Fruit fly (Drosophila melanogaster) whole organism, embryonic: ENCODE results near the gene CG6878.

Experiments
- ATbp ChIP-seq: fragments of 200-800 bp; sonication (Bioruptor generic); optimal IDR thresholded peaks from 2 replicates; lab custom pipeline; 2017; ENCODE audit warnings: missing biosample characterization, mild to moderate bottlenecking, missing genetic modification characterization, missing genetic modification reagents
- Aef1 ChIP-seq: fragments of 200-800 bp; sonication (Bioruptor generic); IDR thresholded peaks from 3 replicates; pipeline ENCODE4 v1.3.6; 2022; ENCODE audit warnings: missing biosample characterization, missing genetic modification characterization
- Bgb ChIP-seq: fragments of 200-800 bp; sonication (Bioruptor generic); IDR thresholded peaks from 2 replicates; pipeline ENCODE4 v1.3.6; 2022; ENCODE audit warnings: missing biosample characterization, missing genetic modification characterization; ENCODE audit not compliant: partially characterized antibody
- CG11247 ChIP-seq: fragments of 200-800 bp; sonication (Bioruptor generic); IDR thresholded peaks from 2 replicates; pipeline ENCODE4 v1.3.6; 2022; ENCODE audit warnings: missing biosample characterization, missing genetic modification characterization
- CG16813 ChIP-seq: fragments of 200-800 bp; sonication (Bioruptor generic); IDR thresholded peaks from 3 replicates; pipeline ENCODE4 v1.3.6; 2022; ENCODE audit warnings: missing biosample characterization, missing genetic modification characterization; ENCODE audit not compliant: partially characterized antibody
- CG17328 ChIP-seq: fragments of 200-800 bp; sonication (Bioruptor generic); IDR thresholded peaks from 2 replicates; pipeline ENCODE4 v1.3.6; 2022; ENCODE audit warnings: missing biosample characterization, missing genetic modification characterization
- CG17802 ChIP-seq: fragments of 200-800 bp; sonication (Bioruptor generic); optimal IDR thresholded peaks from 2 replicates; lab custom pipeline; 2018; ENCODE audit warnings: missing biosample characterization, mild to moderate bottlenecking, missing genetic modification characterization, moderate library complexity
- CG18262 ChIP-seq: fragments of 200-800 bp; optimal IDR thresholded peaks from 3 replicates; lab custom pipeline; 2019; ENCODE audit warnings: missing biosample characterization, mild to moderate bottlenecking, missing genetic modification characterization, moderate library complexity
- CG18476 ChIP-seq: fragments of 200-800 bp; sonication (Bioruptor generic); optimal IDR thresholded peaks from 2 replicates; lab custom pipeline; 2016; ENCODE audit warnings: missing biosample characterization, mild to moderate bottlenecking, missing genetic modification characterization
- CG2199 ChIP-seq: fragments of 200-800 bp; sonication (Bioruptor generic); IDR thresholded peaks from 3 replicates; pipeline ENCODE4 v1.3.6; 2022; ENCODE audit warnings: missing biosample characterization, missing genetic modification characterization
- CG30403 ChIP-seq: fragments of 200-800 bp; sonication (Bioruptor generic); optimal IDR thresholded peaks from 3 replicates; lab custom pipeline; 2016; ENCODE audit warnings: missing biosample characterization, missing genetic modification characterization
- CG4282 ChIP-seq: fragments of 200-800 bp; sonication (Bioruptor generic); optimal IDR thresholded peaks from 2 replicates; lab custom pipeline; 2016; ENCODE audit warnings: missing biosample characterization, missing genetic modification characterization
- CG4424 ChIP-seq: fragments of 200-800 bp; sonication (Bioruptor generic); optimal IDR thresholded peaks from 3 replicates; lab custom pipeline; 2016; ENCODE audit warnings: missing biosample characterization, missing genetic modification characterization
- CG4707 ChIP-seq: fragments of 200-800 bp; sonication (Bioruptor generic); optimal IDR thresholded peaks from 2 replicates; lab custom pipeline; 2018; ENCODE audit warnings: missing biosample characterization, mild to moderate bottlenecking, missing genetic modification characterization, moderate library complexity
- CG6272 ChIP-seq: fragments of 200-800 bp; sonication (Bioruptor generic); IDR thresholded peaks from 2 replicates; pipeline ENCODE4 v1.3.6; 2022; ENCODE audit warnings: missing biosample characterization, missing genetic modification characterization
- CG6765 ChIP-seq: fragments of 200-800 bp; sonication (Bioruptor generic); optimal IDR thresholded peaks from 3 replicates; lab custom pipeline; 2017; ENCODE audit warnings: missing biosample characterization, mild to moderate bottlenecking, missing genetic modification characterization
- CG8359 ChIP-seq: fragments of 200-800 bp; sonication (Bioruptor generic); optimal IDR thresholded peaks from 2 replicates; lab custom pipeline; 2017; ENCODE audit warnings: missing biosample characterization, mild to moderate bottlenecking, missing genetic modification characterization, borderline replicate concordance
- CG9876 ChIP-seq: fragments of 200-800 bp; sonication (Bioruptor generic); optimal IDR thresholded peaks from 2 replicates; lab custom pipeline; 2016; ENCODE audit warnings: missing biosample characterization, missing genetic modification characterization
- CHES-1-like ChIP-seq: fragments of 200-800 bp; sonication (Bioruptor generic); optimal IDR thresholded peaks from 2 replicates; lab custom pipeline; 2016; ENCODE audit warnings: missing biosample characterization, missing genetic modification characterization
- Doc3 ChIP-seq: fragments of 200-800 bp; sonication (Bioruptor generic); IDR thresholded peaks from 3 replicates; pipeline ENCODE4 v1.3.6; 2022; ENCODE audit warnings: missing biosample characterization, missing genetic modification characterization; ENCODE audit not compliant: partially characterized antibody
- Dp ChIP-seq: fragments of 200-800 bp; sonication (Bioruptor generic); optimal IDR thresholded peaks from 2 replicates; lab custom pipeline; 2018; ENCODE audit warnings: missing biosample characterization, mild to moderate bottlenecking, missing genetic modification characterization, moderate library complexity
- Eip74EF ChIP-seq, 2 experiments: fragments of 200-800 bp in 1 of 2; fragments of >200 bp in 1 of 2; sonication (Bioruptor generic) in 1 of 2; optimal IDR thresholded peaks; 2 replicates each; lab custom pipeline; 2017 to 2019; ENCODE audit warnings: missing biosample characterization in 2 of 2, missing genetic modification characterization in 2 of 2, mild to moderate bottlenecking in 1 of 2, moderate library complexity in 1 of 2
- Hsf ChIP-seq: fragments of 200-800 bp; sonication (Bioruptor generic); optimal IDR thresholded peaks from 3 replicates; lab custom pipeline; 2016; ENCODE audit warnings: missing biosample characterization, missing genetic modification characterization
- Jarid2 ChIP-seq: fragments of 200-800 bp; sonication (Bioruptor generic); optimal IDR thresholded peaks from 3 replicates; lab custom pipeline; 2017; ENCODE audit warnings: mild to moderate bottlenecking, missing biosample characterization, missing genetic modification reagents, missing genetic modification characterization
- Mad ChIP-seq: fragments of 200-800 bp; sonication (Bioruptor generic); optimal IDR thresholded peaks from 2 replicates; lab custom pipeline; 2016; ENCODE audit warnings: missing biosample characterization, missing genetic modification characterization
- Mrtf ChIP-seq: fragments of 200-800 bp; sonication (Bioruptor generic); IDR thresholded peaks from 3 replicates; pipeline ENCODE4 v1.3.6; 2022; ENCODE audit warnings: missing biosample characterization, missing genetic modification characterization
- Neu2 ChIP-seq: fragments of 200-800 bp; sonication (Bioruptor generic); optimal IDR thresholded peaks from 3 replicates; lab custom pipeline; 2016; ENCODE audit warnings: missing biosample characterization, missing genetic modification characterization, borderline replicate concordance
- Pdp1 ChIP-seq, 2 experiments: fragments of 200-800 bp; sonication (Bioruptor generic); optimal IDR thresholded peaks; 3 replicates each; lab custom pipeline; 2016; ENCODE audit warnings: missing biosample characterization in 2 of 2, missing genetic modification characterization in 2 of 2, mild to moderate bottlenecking in 1 of 2, moderate library complexity in 1 of 2
- Sry-δ ChIP-seq: fragments of 200-800 bp; sonication (Bioruptor generic); optimal IDR thresholded peaks from 2 replicates; lab custom pipeline; 2016; ENCODE audit warnings: missing biosample characterization, missing genetic modification characterization
- ab ChIP-seq: fragments of 200-800 bp; sonication (Bioruptor generic); optimal IDR thresholded peaks from 2 replicates; lab custom pipeline; 2016; ENCODE audit warnings: missing biosample characterization, missing genetic modification characterization
- abd-A ChIP-seq: fragments of 200-800 bp; sonication (Bioruptor generic); optimal IDR thresholded peaks from 3 replicates; lab custom pipeline; 2019; ENCODE audit warnings: missing biosample characterization, mild to moderate bottlenecking, missing genetic modification characterization, moderate library complexity
- al ChIP-seq: fragments of 200-800 bp; sonication (Bioruptor generic); IDR thresholded peaks from 2 replicates; pipeline ENCODE4 v1.3.6; 2022; ENCODE audit warnings: missing biosample characterization, missing genetic modification characterization
- az2 ChIP-seq: fragments of 200-800 bp; sonication (Bioruptor generic); optimal IDR thresholded peaks from 3 replicates; lab custom pipeline; 2016; ENCODE audit warnings: missing biosample characterization, missing genetic modification characterization
- cato ChIP-seq: fragments of 200-800 bp; sonication (Bioruptor generic); optimal IDR thresholded peaks from 2 replicates; lab custom pipeline; 2016; ENCODE audit warnings: missing biosample characterization, missing genetic modification characterization, borderline replicate concordance
- dmrt99B ChIP-seq: fragments of 200-800 bp; sonication (Bioruptor generic); optimal IDR thresholded peaks from 2 replicates; lab custom pipeline; 2018; ENCODE audit warnings: missing biosample characterization, mild to moderate bottlenecking, missing genetic modification characterization, moderate library complexity
- dpn ChIP-seq, 2 experiments: fragments of 200-800 bp; sonication (Bioruptor generic); optimal IDR thresholded peaks; 3 replicates each; lab custom pipeline; 2016; ENCODE audit warnings: missing biosample characterization in 2 of 2, missing genetic modification characterization in 2 of 2
- ems ChIP-seq: fragments of 200-800 bp; sonication (Bioruptor generic); optimal IDR thresholded peaks from 3 replicates; lab custom pipeline; 2016; ENCODE audit warnings: missing biosample characterization, missing genetic modification characterization
- ewg ChIP-seq: fragments of 200-800 bp; sonication (Bioruptor generic); optimal IDR thresholded peaks from 3 replicates; lab custom pipeline; 2017; ENCODE audit warnings: mild to moderate bottlenecking, missing biosample characterization, missing genetic modification reagents, missing genetic modification characterization
- gsb ChIP-seq: fragments of 200-800 bp; sonication (Bioruptor generic); IDR thresholded peaks from 2 replicates; pipeline ENCODE4 v1.3.6; 2022; ENCODE audit warnings: missing biosample characterization, missing genetic modification characterization
- hb ChIP-seq: fragments of 200-800 bp; sonication (Bioruptor generic); IDR thresholded peaks from 3 replicates; pipeline ENCODE4 v1.3.6; 2022; ENCODE audit warnings: missing biosample characterization, missing genetic modification characterization; ENCODE audit not compliant: partially characterized antibody
- lov ChIP-seq, 2 experiments: fragments of 200-800 bp in 1 of 2; fragments of >200 bp in 1 of 2; sonication (Bioruptor generic) in 1 of 2; IDR thresholded peaks in 1 of 2; optimal IDR thresholded peaks in 1 of 2; 2 replicates in 1 of 2; 3 replicates in 1 of 2; pipeline versions ENCODE4 v1.3.6 to Lab custom; 2017 to 2022; ENCODE audit warnings: missing biosample characterization in 1 of 2, missing genetic modification characterization in 1 of 2
- mld ChIP-seq: fragments of 200-800 bp; sonication (Bioruptor generic); IDR thresholded peaks from 3 replicates; pipeline ENCODE4 v1.3.6; 2022; ENCODE audit warnings: missing biosample characterization, missing genetic modification characterization; ENCODE audit not compliant: partially characterized antibody
- nau ChIP-seq: fragments of 200-800 bp; sonication (Bioruptor generic); optimal IDR thresholded peaks from 3 replicates; lab custom pipeline; 2017; ENCODE audit warnings: missing biosample characterization, mild to moderate bottlenecking, missing genetic modification characterization, missing genetic modification reagents
- rib ChIP-seq: fragments of 200-800 bp; sonication (Bioruptor generic); IDR thresholded peaks from 2 replicates; pipeline ENCODE4 v1.3.6; 2022; ENCODE audit warnings: missing biosample characterization, missing genetic modification characterization
- tgo ChIP-seq: fragments of 200-800 bp; sonication (Bioruptor generic); IDR thresholded peaks from 3 replicates; pipeline ENCODE4 v1.3.6; 2022; ENCODE audit warnings: missing biosample characterization, missing genetic modification characterization
- tna ChIP-seq: fragments of 200-800 bp; sonication (Bioruptor generic); IDR thresholded peaks from 2 replicates; pipeline ENCODE4 v1.3.6; 2022; ENCODE audit warnings: missing biosample characterization, missing genetic modification characterization; ENCODE audit not compliant: partially characterized antibody
- trh ChIP-seq: fragments of 200-800 bp; sonication (Bioruptor generic); optimal IDR thresholded peaks from 2 replicates; lab custom pipeline; 2016; ENCODE audit warnings: missing biosample characterization, missing genetic modification characterization
- unpg ChIP-seq: fragments of 200-800 bp; sonication (Bioruptor generic); optimal IDR thresholded peaks from 3 replicates; lab custom pipeline; 2018; ENCODE audit warnings: missing biosample characterization, mild to moderate bottlenecking, missing genetic modification characterization, moderate library complexity
- wdn ChIP-seq: fragments of 200-800 bp; sonication (Bioruptor generic); IDR thresholded peaks from 2 replicates; pipeline ENCODE4 v1.3.6; 2022; ENCODE audit warnings: missing biosample characterization, missing genetic modification characterization
- zfh2 ChIP-seq: fragments of 200-800 bp; sonication (Bioruptor generic); optimal IDR thresholded peaks from 2 replicates; lab custom pipeline; 2016; ENCODE audit warnings: missing biosample characterization, missing genetic modification characterization

The CG6878 gene

dm6 chr3L:15116536-15116935 lies 45.1 kb upstream of the CG6878 start, which contains the start of gene Cep135 (continued):
- no peak for TF ChIP-seq az2 (GFP tag; lab: Kevin White, UChicago)
- TF ChIP-seq CG6765 (GFP tag; lab: Kevin White, UChicago), result no peak
- no peak for TF ChIP-seq Neu2
- TF ChIP-seq Mad, result no peak
- TF ChIP-seq CG4707 (GFP tag; lab: Kevin White, UChicago), result no peak
- TF ChIP-seq CG9876 (GFP tag; lab: Kevin White, UChicago), result no peak
- no peak for TF ChIP-seq trh (GFP tag; lab: Kevin White, UChicago)
- no peak for TF ChIP-seq cato (GFP tag; lab: Kevin White, UChicago)
- no peak for TF ChIP-seq tgo (GFP tag; lab: Robert Waterston, UW)
- TF ChIP-seq CG4282 (GFP tag; lab: Kevin White, UChicago), result no peak
- TF ChIP-seq CG4424 (GFP tag; lab: Kevin White, UChicago), result no peak
- no peak for TF ChIP-seq lov (optimal IDR thresholded peaks at IDR 0.05; lab: Kevin White, UChicago)
- no peak for TF ChIP-seq lov (GFP tag; IDR thresholded peaks at IDR 0.05; lab: Robert Waterston, UW)
- TF ChIP-seq hb (GFP tag; lab: Robert Waterston, UW), result peak; percentile 85
- TF ChIP-seq CG18476 (GFP tag; lab: Kevin White, UChicago), result no peak
- no peak for TF ChIP-seq ab (GFP tag; lab: Kevin White, UChicago)
- TF ChIP-seq mld, result peak; percentile 93
- no peak for TF ChIP-seq CG2199
- no peak for TF ChIP-seq CHES-1-like (GFP tag; lab: Kevin White, UChicago)
- peak; percentile 60 for TF ChIP-seq Sry-δ (GFP tag; lab: Kevin White, UChicago)
- TF ChIP-seq Bgb, result peak; percentile 87
- no peak for TF ChIP-seq dpn (GFP tag; optimal IDR thresholded peaks at IDR 0.05; lab: Kevin White, UChicago)
- TF ChIP-seq Aef1 (GFP tag; lab: Robert Waterston, UW), result no peak
- no peak for TF ChIP-seq zfh2
- no peak for TF ChIP-seq CG8359 (GFP tag; lab: Kevin White, UChicago)
- no peak for TF ChIP-seq unpg (GFP tag; lab: Kevin White, UChicago)
- no peak for TF ChIP-seq wdn (GFP tag; lab: Robert Waterston, UW)
- no peak for TF ChIP-seq CG30403
- peak; percentile 92 for TF ChIP-seq tna (GFP tag; lab: Robert Waterston, UW)
- no peak for TF ChIP-seq Mrtf (GFP tag; lab: Robert Waterston, UW)
- no peak for TF ChIP-seq al
- TF ChIP-seq ems (GFP tag; lab: Kevin White, UChicago), result no peak
- TF ChIP-seq Jarid2 (GFP tag; lab: Kevin White, UChicago), result no peak
- no peak for TF ChIP-seq gsb (GFP tag; lab: Robert Waterston, UW)
- no peak for TF ChIP-seq CG17802 (tag; lab: Kevin White, UChicago)
- no peak for TF ChIP-seq dmrt99B (tag; lab: Kevin White, UChicago)
- TF ChIP-seq Hsf (GFP tag; lab: Kevin White, UChicago), result no peak
- no peak for TF ChIP-seq CG6272 (GFP tag; lab: Robert Waterston, UW)
- TF ChIP-seq Doc3 (GFP tag; lab: Robert Waterston, UW), result peak; percentile 82
- no peak for TF ChIP-seq CG11247 (GFP tag; lab: Robert Waterston, UW)
- no peak for TF ChIP-seq ATbp (GFP tag; lab: Kevin White, UChicago)
- TF ChIP-seq Eip74EF (GFP tag; optimal IDR thresholded peaks at IDR 0.05; lab: Kevin White, UChicago), result no peak
- TF ChIP-seq rib, result no peak
- no peak for TF ChIP-seq CG17328 (GFP tag; lab: Robert Waterston, UW)
- peak; percentile 83 for TF ChIP-seq CG16813 (GFP tag; lab: Robert Waterston, UW)
- TF ChIP-seq CG18262 (tag; lab: Kevin White, UChicago), result no peak
- no peak for TF ChIP-seq Pdp1 (GFP tag; optimal IDR thresholded peaks at IDR 0.05; lab: Kevin White, UChicago)
- TF ChIP-seq ewg (GFP tag; lab: Kevin White, UChicago), result no peak
- no peak for TF ChIP-seq nau (GFP tag; lab: Kevin White, UChicago)
- TF ChIP-seq Dp (GFP tag; lab: Kevin White, UChicago), result peak; percentile 81
- no peak for TF ChIP-seq abd-A (tag; lab: Kevin White, UChicago)
